Worm (Caenorhabditis elegans) whole organism, mixed stage, embryonic: Measurements from ENCODE around the gene col-180.

ENCODE experiments used
- M03D4.4 ChIP-seq: sonication (generic microtip); optimal IDR thresholded peaks from 2 replicates; lab custom pipeline; 2017; ENCODE audit warnings: mild to moderate bottlenecking, missing genetic modification characterization, missing compliant biosample characterization
- bed-3 ChIP-seq: fragments of 200-800 bp; sonication (Bioruptor generic); optimal IDR thresholded peaks from 3 replicates; lab custom pipeline; 2018; ENCODE audit warnings: mild to moderate bottlenecking, missing genetic modification characterization, moderate library complexity, missing compliant biosample characterization
- ceh-39 ChIP-seq: fragments of 150-350 bp; optimal IDR thresholded peaks from 2 replicates; lab custom pipeline; 2014; ENCODE audit warnings: missing biosample characterization, missing genetic modification characterization
- ceh-43 ChIP-seq: fragments of 200-800 bp; sonication (Bioruptor generic); optimal IDR thresholded peaks from 2 replicates; lab custom pipeline; 2018; ENCODE audit warnings: mild to moderate bottlenecking, missing genetic modification characterization, moderate library complexity, missing compliant biosample characterization
- ceh-83 ChIP-seq: fragments of 200-800 bp; sonication (Bioruptor generic); optimal IDR thresholded peaks from 2 replicates; lab custom pipeline; 2018; ENCODE audit warnings: mild to moderate bottlenecking, missing genetic modification characterization, missing compliant biosample characterization
- ces-1 ChIP-seq: fragments of 150-350 bp; optimal IDR thresholded peaks from 2 replicates; lab custom pipeline; 2014; ENCODE audit warnings: missing biosample characterization, missing genetic modification reagents, missing genetic modification characterization
- cnd-1 ChIP-seq: fragments of 200-800 bp; sonication (Bioruptor generic); optimal IDR thresholded peaks from 2 replicates; lab custom pipeline; 2018; ENCODE audit warnings: mild to moderate bottlenecking, missing genetic modification characterization, missing compliant biosample characterization
- drap-1 ChIP-seq: fragments of 200-800 bp; sonication (Bioruptor generic); optimal IDR thresholded peaks from 3 replicates; lab custom pipeline; 2018; ENCODE audit warnings: mild to moderate bottlenecking, missing genetic modification characterization, missing compliant biosample characterization
- elt-1 ChIP-seq: sonication (generic microtip); optimal IDR thresholded peaks from 2 replicates; lab custom pipeline; 2017; ENCODE audit warnings: missing genetic modification characterization, mild to moderate bottlenecking, missing compliant biosample characterization, antibody characterized with exemption, moderate library complexity, borderline replicate concordance; ENCODE audit not compliant: insufficient read depth
- ham-2 ChIP-seq: fragments of 200-800 bp; sonication (Bioruptor generic); optimal IDR thresholded peaks from 2 replicates; lab custom pipeline; 2018; ENCODE audit warnings: mild to moderate bottlenecking, missing genetic modification characterization, missing compliant biosample characterization
- hlh-1 ChIP-seq: fragments of 150-350 bp; optimal IDR thresholded peaks from 2 replicates; lab custom pipeline; 2014; ENCODE audit warnings: missing biosample characterization, missing genetic modification reagents, missing genetic modification characterization
- lin-13 ChIP-seq: fragments of 150-350 bp; optimal IDR thresholded peaks from 2 replicates; lab custom pipeline; 2014; ENCODE audit warnings: missing biosample characterization, missing genetic modification characterization
- lin-32 ChIP-seq: fragments of 200-800 bp; sonication (Bioruptor generic); optimal IDR thresholded peaks from 2 replicates; lab custom pipeline; 2018; ENCODE audit warnings: mild to moderate bottlenecking, missing genetic modification characterization, missing compliant biosample characterization
- lsy-2 ChIP-seq: fragments of 150-350 bp; optimal IDR thresholded peaks from 2 replicates; lab custom pipeline; 2014; ENCODE audit warnings: missing biosample characterization, missing genetic modification characterization
- mab-5 ChIP-seq: fragments of 150-350 bp; optimal IDR thresholded peaks from 2 replicates; lab custom pipeline; 2014; ENCODE audit warnings: missing biosample characterization, missing genetic modification characterization
- nhr-12 ChIP-seq: fragments of 150-350 bp; optimal IDR thresholded peaks from 2 replicates; lab custom pipeline; 2014; ENCODE audit warnings: missing biosample characterization, missing genetic modification characterization
- nhr-2 ChIP-seq: fragments of 150-350 bp; optimal IDR thresholded peaks from 2 replicates; lab custom pipeline; 2014; ENCODE audit warnings: missing biosample characterization, missing genetic modification characterization
- nhr-237 ChIP-seq: fragments of 150-350 bp; optimal IDR thresholded peaks from 2 replicates; lab custom pipeline; 2014; ENCODE audit warnings: missing biosample characterization, missing genetic modification characterization
- nhr-76 ChIP-seq: sonication (generic microtip); optimal IDR thresholded peaks from 2 replicates; lab custom pipeline; 2017; ENCODE audit warnings: missing biosample characterization, missing genetic modification characterization
- pha-4 ChIP-seq: fragments of 150-350 bp; optimal IDR thresholded peaks from 2 replicates; lab custom pipeline; 2018; ENCODE audit warnings: missing biosample characterization, missing genetic modification reagents, missing genetic modification characterization
- sem-2 ChIP-seq: fragments of 200-800 bp; sonication (Bioruptor generic); optimal IDR thresholded peaks from 2 replicates; lab custom pipeline; 2018; ENCODE audit warnings: mild to moderate bottlenecking, missing genetic modification characterization, missing compliant biosample characterization
- sptf-1 ChIP-seq: sonication (generic microtip); optimal IDR thresholded peaks from 2 replicates; lab custom pipeline; 2017; ENCODE audit warnings: mild to moderate bottlenecking, missing genetic modification characterization, moderate library complexity, missing compliant biosample characterization
- tbx-8 ChIP-seq: fragments of 200-800 bp; sonication (Bioruptor generic); optimal IDR thresholded peaks from 2 replicates; lab custom pipeline; 2018; ENCODE audit warnings: mild to moderate bottlenecking, missing genetic modification characterization, moderate library complexity, missing compliant biosample characterization
- unc-120 ChIP-seq: sonication (generic microtip); optimal IDR thresholded peaks from 2 replicates; lab custom pipeline; 2017; ENCODE audit warnings: missing genetic modification characterization, missing compliant biosample characterization; ENCODE audit not compliant: poor library complexity, severe bottlenecking
- unc-39 ChIP-seq: fragments of 150-350 bp; optimal IDR thresholded peaks from 2 replicates; lab custom pipeline; 2014; ENCODE audit warnings: missing biosample characterization, missing genetic modification characterization
- zip-8 ChIP-seq: fragments of 150-350 bp; optimal IDR thresholded peaks from 2 replicates; lab custom pipeline; 2014; ENCODE audit warnings: missing biosample characterization, missing genetic modification characterization
- ztf-11 ChIP-seq: fragments of 150-350 bp; optimal IDR thresholded peaks from 2 replicates; lab custom pipeline; 2014; ENCODE audit warnings: missing biosample characterization, missing genetic modification characterization

The col-180 gene

DNA sequence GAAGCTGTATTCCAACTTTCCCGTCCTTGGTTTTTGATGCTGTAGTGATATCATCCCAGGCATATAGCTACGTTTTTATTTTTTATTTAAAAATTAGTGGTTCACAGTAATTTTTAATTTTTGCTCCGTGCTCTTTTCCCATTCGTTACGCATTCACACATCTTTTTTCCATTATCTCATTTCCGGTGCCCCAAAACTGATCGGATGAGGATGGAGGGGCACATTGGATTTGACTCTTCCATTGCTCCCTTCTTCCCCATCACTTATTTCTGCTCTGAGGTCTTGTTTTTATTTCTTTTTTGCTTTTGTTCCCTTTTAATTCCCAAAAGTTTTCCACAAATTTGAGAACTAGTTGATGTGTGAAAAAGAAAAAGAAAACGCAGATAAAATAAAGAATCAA, 41.1 kb upstream of the col-180 start:
- TF ChIP-seq ceh-39 (tag; lab: Kevin White, UChicago) (no peak), nhr-237 (tag; lab: Kevin White, UChicago) (no peak), lsy-2 (tag; lab: Kevin White, UChicago) (no peak)

DNA sequence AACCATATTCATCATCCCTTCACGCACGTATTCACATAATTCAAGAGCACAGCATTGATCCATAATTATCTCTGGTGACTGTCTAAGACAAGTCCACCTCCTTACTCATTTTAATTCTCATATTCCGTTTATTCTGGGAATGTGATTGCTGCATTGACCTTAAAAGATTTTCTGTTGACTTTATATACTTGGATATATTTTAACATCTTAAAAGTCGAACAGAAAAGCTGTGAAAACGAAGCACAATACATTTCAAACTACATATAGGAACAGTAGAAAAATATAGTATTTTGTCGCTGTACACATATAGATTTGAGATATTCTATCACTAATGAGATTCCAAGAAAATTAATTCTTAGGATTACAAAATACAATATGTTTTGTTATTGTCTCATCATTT, 40.2 kb upstream of the col-180 start:
- TF ChIP-seq ztf-11 (no peak), drap-1 (GFP tag; lab: Kevin White, UChicago) (no peak)

DNA sequence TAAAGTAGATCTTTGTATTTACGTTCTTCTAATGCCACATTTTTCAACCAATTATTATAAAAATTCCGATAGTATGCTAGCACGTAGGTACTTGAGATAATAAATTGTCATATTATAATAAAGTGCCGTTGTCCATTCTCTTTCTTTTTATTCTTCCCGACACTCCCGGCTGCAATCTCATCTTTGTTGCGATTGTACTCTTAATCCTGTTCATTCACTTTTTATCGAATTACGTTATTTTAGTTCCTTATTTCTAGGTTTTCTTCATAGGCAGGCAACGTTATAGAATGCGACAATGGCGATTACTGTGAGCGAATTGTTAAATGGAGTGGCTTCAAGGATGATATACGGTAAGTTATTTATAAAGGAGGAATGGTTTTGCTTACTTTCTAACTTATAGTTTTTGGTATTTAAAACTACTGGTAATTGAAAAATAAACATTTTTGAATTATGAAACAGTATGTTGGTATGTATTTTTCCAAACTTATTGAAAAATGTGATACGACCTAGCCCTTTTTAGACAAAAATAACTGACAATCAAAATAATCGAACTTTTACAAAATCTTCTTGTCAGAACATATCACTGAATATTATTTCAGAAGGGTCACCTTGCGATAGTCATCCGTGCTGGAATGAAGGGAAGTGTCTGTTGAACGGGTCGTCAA, 33.9 kb upstream of the col-180 start, which contains the start of gene C40H5.2:
Gene C40H5.2 (plus strand): TSS at position 256 of the 665 bp plus-strand sequence.
- TF ChIP-seq ces-1 (GFP tag; lab: Kevin White, UChicago) (peak; percentile 15), nhr-12 (tag; lab: Kevin White, UChicago) (no peak)

DNA sequence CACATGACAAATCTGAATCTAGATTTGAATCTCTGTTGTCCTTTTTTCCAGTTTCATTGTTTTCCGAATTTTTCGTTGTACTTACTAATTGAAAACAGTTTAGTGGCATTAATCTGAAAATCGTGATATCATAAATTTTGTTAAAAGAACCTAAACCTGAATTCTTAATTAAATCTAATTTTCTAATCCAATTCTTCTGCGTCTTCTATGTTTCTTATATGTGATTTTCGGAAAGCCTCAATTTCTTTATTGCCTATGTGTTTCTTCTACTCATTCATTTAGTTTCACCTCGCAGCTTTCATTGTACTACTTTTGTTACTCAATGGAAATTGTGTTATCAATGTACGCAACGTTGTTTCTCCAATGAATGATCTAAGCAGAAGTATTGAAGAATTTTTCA, 31.6 kb upstream of the col-180 start:
- no peak for TF ChIP-seq lin-32 (GFP tag; lab: Kevin White, UChicago)
- TF ChIP-seq sem-2: no peak
- no peak for TF ChIP-seq unc-120 (tag; lab: Kevin White, UChicago)
- TF ChIP-seq ceh-43 (GFP tag; lab: Kevin White, UChicago): no peak
- TF ChIP-seq unc-39 (tag; lab: Kevin White, UChicago): no peak
- no peak for TF ChIP-seq zip-8 (tag; lab: Kevin White, UChicago)
- peak; percentile 78 for TF ChIP-seq ces-1 (GFP tag; lab: Kevin White, UChicago)
- no peak for TF ChIP-seq sptf-1

DNA sequence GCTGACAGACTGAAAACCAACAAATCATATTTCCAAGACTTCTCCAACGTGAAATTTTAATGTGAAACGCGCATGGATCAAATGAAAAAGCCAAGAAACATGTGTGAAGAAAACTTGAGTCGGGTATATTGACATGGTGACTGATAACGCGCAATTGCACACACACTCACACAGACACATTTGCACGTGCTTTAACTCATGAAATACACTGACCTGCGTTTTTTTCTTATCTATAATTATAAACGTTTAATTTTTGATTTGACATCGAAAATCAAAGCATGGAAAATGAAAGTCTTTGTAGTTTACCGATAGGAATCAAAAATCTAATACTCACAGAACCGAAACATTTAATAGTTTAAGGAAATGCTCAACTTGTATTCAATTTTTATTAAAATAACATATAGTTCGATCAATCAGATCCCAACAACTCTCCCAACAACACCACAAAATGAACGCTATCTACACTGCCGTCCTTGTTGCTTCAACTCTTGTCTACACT, 26.6 kb upstream of the col-180 start, which contains the start of gene nspa-9:
Gene nspa-9 (plus strand): TSS at position 449 of the 499 bp plus-strand sequence.
- TF ChIP-seq cnd-1: no peak
- no peak for TF ChIP-seq sptf-1
- no peak for TF ChIP-seq elt-1 (tag; lab: Kevin White, UChicago)
- no peak for TF ChIP-seq mab-5 (tag; lab: Kevin White, UChicago)
- no peak for TF ChIP-seq zip-8 (tag; lab: Kevin White, UChicago)
- no peak for TF ChIP-seq tbx-8
- no peak for TF ChIP-seq nhr-237 (tag; lab: Kevin White, UChicago)
- TF ChIP-seq nhr-76 (tag; lab: Kevin White, UChicago): no peak
- no peak for TF ChIP-seq hlh-1 (tag; lab: Kevin White, UChicago)
- no peak for TF ChIP-seq pha-4 (tag; lab: Kevin White, UChicago)
- TF ChIP-seq ceh-39 (tag; lab: Kevin White, UChicago): no peak
- no peak for TF ChIP-seq unc-120 (tag; lab: Kevin White, UChicago)
- no peak for TF ChIP-seq ham-2
- TF ChIP-seq, all 35 proteins: peak for 0

DNA sequence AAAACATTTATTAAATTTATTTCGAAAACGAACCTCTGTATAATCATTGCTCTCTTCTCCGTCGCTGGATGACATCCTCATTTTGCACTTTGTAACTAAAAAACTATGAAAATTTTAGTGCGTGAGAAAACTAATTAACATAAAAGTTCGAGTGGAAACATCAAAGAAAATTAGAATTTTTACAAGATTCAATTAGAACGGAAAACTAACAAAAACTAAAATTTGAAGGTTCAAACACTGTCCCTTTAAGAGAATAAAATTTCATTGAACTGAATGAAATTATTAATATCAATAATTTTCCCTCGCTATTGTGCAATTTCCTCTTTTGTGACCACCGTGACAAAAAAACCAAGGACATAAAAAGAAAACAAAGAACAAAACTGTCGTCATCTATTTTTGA, 25.0 kb upstream of the col-180 start, which contains the start of gene D1053.3:
Gene D1053.3 (minus strand): TSS at position 101 of the 400 bp plus-strand sequence.
- no peak for TF ChIP-seq elt-1 (tag; lab: Kevin White, UChicago)
- TF ChIP-seq drap-1 (GFP tag; lab: Kevin White, UChicago): no peak
- no peak for TF ChIP-seq ceh-83 (GFP tag; lab: Kevin White, UChicago)
- no peak for TF ChIP-seq nhr-2 (tag; lab: Kevin White, UChicago)
- no peak for TF ChIP-seq bed-3 (GFP tag; lab: Kevin White, UChicago)
- TF ChIP-seq pha-4 (tag; lab: Kevin White, UChicago): no peak
- TF ChIP-seq unc-120 (tag; lab: Kevin White, UChicago): no peak
- TF ChIP-seq M03D4.4 (tag; lab: Kevin White, UChicago): no peak
- no peak for TF ChIP-seq lin-13 (tag; lab: Kevin White, UChicago)
- no peak for TF ChIP-seq unc-39 (tag; lab: Kevin White, UChicago)
- no peak for TF ChIP-seq ztf-11
